Fruit fly (Drosophila melanogaster) whole organism, embryonic: Measurements from ENCODE around the gene CG15382.

Experiments
- Bdp1 ChIP-seq: fragments of 200-800 bp; sonication (Bioruptor generic); optimal IDR thresholded peaks from 3 replicates; lab custom pipeline; 2016; ENCODE audit warnings: missing biosample characterization, missing genetic modification characterization
- CG10209 ChIP-seq: fragments of 200-800 bp; sonication (Bioruptor generic); optimal IDR thresholded peaks from 3 replicates; lab custom pipeline; 2017; ENCODE audit warnings: missing biosample characterization, mild to moderate bottlenecking, missing genetic modification characterization, missing genetic modification reagents
- CG10267 ChIP-seq: fragments of 200-800 bp; sonication (Bioruptor generic); optimal IDR thresholded peaks from 2 replicates; lab custom pipeline; 2018; ENCODE audit warnings: missing biosample characterization, mild to moderate bottlenecking, missing genetic modification characterization, moderate library complexity
- CG11560 ChIP-seq: fragments of 200-800 bp; sonication (Bioruptor generic); IDR thresholded peaks from 3 replicates; pipeline ENCODE4 v1.3.6; 2022; ENCODE audit warnings: missing biosample characterization, missing genetic modification characterization
- CG12104 ChIP-seq: fragments of 200-800 bp; sonication (Bioruptor generic); optimal IDR thresholded peaks from 3 replicates; lab custom pipeline; 2016; ENCODE audit warnings: missing biosample characterization, missing genetic modification characterization
- CG13123 ChIP-seq: fragments of 200-800 bp; sonication (Bioruptor generic); optimal IDR thresholded peaks from 2 replicates; lab custom pipeline; 2016; ENCODE audit warnings: missing biosample characterization, missing genetic modification characterization
- CG15011 ChIP-seq: fragments of 200-800 bp; sonication (Bioruptor generic); optimal IDR thresholded peaks from 3 replicates; lab custom pipeline; 2018; ENCODE audit warnings: missing biosample characterization, mild to moderate bottlenecking, missing genetic modification characterization
- CG15479 ChIP-seq: fragments of 200-800 bp; sonication (Bioruptor generic); optimal IDR thresholded peaks from 3 replicates; lab custom pipeline; 2019; ENCODE audit warnings: missing biosample characterization, mild to moderate bottlenecking, missing genetic modification characterization, moderate library complexity
- CG15601 ChIP-seq: fragments of 200-800 bp; sonication (Bioruptor generic); optimal IDR thresholded peaks from 3 replicates; lab custom pipeline; 2019; ENCODE audit warnings: missing biosample characterization, mild to moderate bottlenecking, missing genetic modification characterization, moderate library complexity
- CG16863 ChIP-seq: fragments of 200-800 bp; sonication (Bioruptor generic); optimal IDR thresholded peaks from 3 replicates; lab custom pipeline; 2016; ENCODE audit warnings: missing biosample characterization, missing genetic modification characterization
- CG17612 ChIP-seq: fragments of 200-800 bp; sonication (Bioruptor generic); IDR thresholded peaks from 2 replicates; pipeline ENCODE4 v1.3.6; 2022; ENCODE audit warnings: missing biosample characterization, missing genetic modification characterization
- CG1832 ChIP-seq: fragments of 200-800 bp; sonication (Bioruptor generic); optimal IDR thresholded peaks from 2 replicates; lab custom pipeline; 2017; ENCODE audit warnings: missing biosample characterization, mild to moderate bottlenecking, missing genetic modification characterization, inconsistent platforms
- CG30020 ChIP-seq: fragments of 200-800 bp; optimal IDR thresholded peaks from 2 replicates; lab custom pipeline; 2019; ENCODE audit warnings: missing biosample characterization, mild to moderate bottlenecking, missing genetic modification characterization, moderate library complexity
- CG34376 ChIP-seq: fragments of 200-800 bp; sonication (Bioruptor generic); optimal IDR thresholded peaks from 2 replicates; lab custom pipeline; 2018; ENCODE audit warnings: missing biosample characterization, mild to moderate bottlenecking, missing genetic modification characterization
- CG4424 ChIP-seq: fragments of 200-800 bp; sonication (Bioruptor generic); optimal IDR thresholded peaks from 3 replicates; lab custom pipeline; 2016; ENCODE audit warnings: missing biosample characterization, missing genetic modification characterization
- CG9215 ChIP-seq: fragments of 200-800 bp; sonication (Bioruptor generic); IDR thresholded peaks from 2 replicates; pipeline ENCODE4 v1.3.6; 2022; ENCODE audit warnings: missing biosample characterization, missing genetic modification characterization
- Camta ChIP-seq: fragments of 200-800 bp; sonication (Bioruptor generic); optimal IDR thresholded peaks from 2 replicates; lab custom pipeline; 2016; ENCODE audit warnings: missing biosample characterization, missing genetic modification characterization
- D19A ChIP-seq: fragments of 200-800 bp; optimal IDR thresholded peaks from 3 replicates; lab custom pipeline; 2019; ENCODE audit warnings: missing biosample characterization, mild to moderate bottlenecking, missing genetic modification characterization, moderate library complexity
- Deaf1 ChIP-seq: fragments of 200-800 bp; optimal IDR thresholded peaks from 3 replicates; lab custom pipeline; 2019; ENCODE audit warnings: missing biosample characterization, mild to moderate bottlenecking, missing genetic modification characterization, moderate library complexity
- Dfd ChIP-seq, 2 experiments: fragments of >200 bp; optimal IDR thresholded peaks; 2 replicates each; lab custom pipeline; 2017; ENCODE audit warnings: missing biosample characterization in 2 of 2, missing genetic modification characterization in 2 of 2
- Drgx ChIP-seq: fragments of 200-800 bp; sonication (Bioruptor generic); IDR thresholded peaks from 2 replicates; pipeline ENCODE4 v1.3.6; 2022; ENCODE audit warnings: missing biosample characterization, missing genetic modification characterization
- Ets97D ChIP-seq: fragments of 200-800 bp; sonication (Bioruptor generic); optimal IDR thresholded peaks from 3 replicates; lab custom pipeline; 2016; ENCODE audit warnings: missing biosample characterization, missing genetic modification characterization
- Fer3 ChIP-seq: fragments of 200-800 bp; sonication (Bioruptor generic); optimal IDR thresholded peaks from 2 replicates; lab custom pipeline; 2018; ENCODE audit warnings: missing biosample characterization, mild to moderate bottlenecking, missing genetic modification characterization, moderate library complexity
- GATAe ChIP-seq: fragments of 200-800 bp; sonication (Bioruptor generic); conservative IDR thresholded peaks from 2 replicates; pipeline ENCODE4 v1.3.6; 2022; ENCODE audit warnings: missing biosample characterization, missing genetic modification characterization
- HLH4C ChIP-seq: fragments of 200-800 bp; sonication (Bioruptor generic); IDR thresholded peaks from 3 replicates; pipeline ENCODE4 v1.3.6; 2022; ENCODE audit warnings: missing biosample characterization, missing genetic modification characterization; ENCODE audit not compliant: partially characterized antibody
- Hand ChIP-seq: fragments of 200-800 bp; sonication (Bioruptor generic); optimal IDR thresholded peaks from 2 replicates; lab custom pipeline; 2017; ENCODE audit warnings: mild to moderate bottlenecking, missing biosample characterization, missing genetic modification reagents, missing genetic modification characterization
- HmgZ ChIP-seq: fragments of 200-800 bp; sonication (Bioruptor generic); optimal IDR thresholded peaks from 2 replicates; lab custom pipeline; 2018; ENCODE audit warnings: missing biosample characterization, mild to moderate bottlenecking, missing genetic modification characterization
- Hr78 ChIP-seq, 2 experiments: fragments of 200-800 bp in 1 of 2; fragments of >200 bp in 1 of 2; sonication (Bioruptor generic) in 1 of 2; optimal IDR thresholded peaks; 2 replicates each; lab custom pipeline; 2017 to 2019; ENCODE audit warnings: missing biosample characterization in 2 of 2, missing genetic modification characterization in 2 of 2, mild to moderate bottlenecking in 1 of 2, moderate library complexity in 1 of 2
- Lim3 ChIP-seq: fragments of 200-800 bp; sonication (Bioruptor generic); IDR thresholded peaks from 2 replicates; pipeline ENCODE4 v1.3.6; 2022; ENCODE audit warnings: missing biosample characterization, missing genetic modification characterization
- NC2β ChIP-seq: fragments of 200-800 bp; sonication (Bioruptor generic); optimal IDR thresholded peaks from 2 replicates; lab custom pipeline; 2016; ENCODE audit warnings: missing biosample characterization, missing genetic modification characterization
- Neu2 ChIP-seq: fragments of 200-800 bp; sonication (Bioruptor generic); optimal IDR thresholded peaks from 3 replicates; lab custom pipeline; 2016; ENCODE audit warnings: missing biosample characterization, missing genetic modification characterization, borderline replicate concordance
- Pdp1 ChIP-seq, 2 experiments: fragments of 200-800 bp; sonication (Bioruptor generic); optimal IDR thresholded peaks; 3 replicates each; lab custom pipeline; 2016; ENCODE audit warnings: missing biosample characterization in 2 of 2, missing genetic modification characterization in 2 of 2, mild to moderate bottlenecking in 1 of 2, moderate library complexity in 1 of 2
- al ChIP-seq: fragments of 200-800 bp; sonication (Bioruptor generic); IDR thresholded peaks from 2 replicates; pipeline ENCODE4 v1.3.6; 2022; ENCODE audit warnings: missing biosample characterization, missing genetic modification characterization
- bowl ChIP-seq: fragments of 200-800 bp; sonication (Bioruptor generic); IDR thresholded peaks from 2 replicates; pipeline ENCODE4 v1.3.6; 2022; ENCODE audit warnings: missing biosample characterization, missing genetic modification characterization
- chif ChIP-seq, 2 experiments: fragments of 200-800 bp; sonication (Bioruptor generic); optimal IDR thresholded peaks; 3 replicates each; lab custom pipeline; 2016; ENCODE audit warnings: missing biosample characterization in 2 of 2, missing genetic modification characterization in 2 of 2
- da ChIP-seq: fragments of 200-800 bp; sonication (Bioruptor generic); optimal IDR thresholded peaks from 2 replicates; lab custom pipeline; 2016; ENCODE audit warnings: missing biosample characterization, missing genetic modification characterization
- exex ChIP-seq: fragments of 200-800 bp; sonication (Bioruptor generic); optimal IDR thresholded peaks from 4 replicates; lab custom pipeline; 2018; ENCODE audit warnings: missing biosample characterization, mild to moderate bottlenecking, missing genetic modification characterization, moderate library complexity
- fru ChIP-seq: fragments of >200 bp; optimal IDR thresholded peaks from 2 replicates; lab custom pipeline; 2017
- hb ChIP-seq: fragments of 200-800 bp; sonication (Bioruptor generic); IDR thresholded peaks from 3 replicates; pipeline ENCODE4 v1.3.6; 2022; ENCODE audit warnings: missing biosample characterization, missing genetic modification characterization; ENCODE audit not compliant: partially characterized antibody
- hkb ChIP-seq, 2 experiments: fragments of 200-800 bp in 1 of 2; fragments of >200 bp in 1 of 2; sonication (Bioruptor generic) in 1 of 2; IDR thresholded peaks in 1 of 2; optimal IDR thresholded peaks in 1 of 2; 2 replicates each; pipeline versions ENCODE4 v1.3.6 to Lab custom; 2017 to 2022; ENCODE audit warnings: missing biosample characterization in 1 of 2, missing genetic modification characterization in 1 of 2
- ind ChIP-seq: fragments of 200-800 bp; sonication (Bioruptor generic); optimal IDR thresholded peaks from 3 replicates; lab custom pipeline; 2016; ENCODE audit warnings: missing biosample characterization, missing genetic modification characterization
- repo ChIP-seq: fragments of 200-800 bp; sonication (Bioruptor generic); optimal IDR thresholded peaks from 2 replicates; lab custom pipeline; 2016; ENCODE audit warnings: missing biosample characterization, missing genetic modification characterization
- rib ChIP-seq: fragments of 200-800 bp; sonication (Bioruptor generic); IDR thresholded peaks from 2 replicates; pipeline ENCODE4 v1.3.6; 2022; ENCODE audit warnings: missing biosample characterization, missing genetic modification characterization
- sens ChIP-seq: fragments of 200-800 bp; sonication (Bioruptor generic); peaks from one replicate; lab custom pipeline; 2016; ENCODE audit warnings: missing biosample characterization, missing genetic modification characterization
- tap ChIP-seq: fragments of 200-800 bp; optimal IDR thresholded peaks from 3 replicates; lab custom pipeline; 2019; ENCODE audit warnings: missing biosample characterization, mild to moderate bottlenecking, missing genetic modification characterization, moderate library complexity
- tgo ChIP-seq: fragments of 200-800 bp; sonication (Bioruptor generic); IDR thresholded peaks from 3 replicates; pipeline ENCODE4 v1.3.6; 2022; ENCODE audit warnings: missing biosample characterization, missing genetic modification characterization
- tio ChIP-seq: fragments of 200-800 bp; sonication (Bioruptor generic); optimal IDR thresholded peaks from 2 replicates; lab custom pipeline; 2017; ENCODE audit warnings: missing biosample characterization, missing genetic modification characterization, inconsistent platforms
- trem ChIP-seq: fragments of 200-800 bp; optimal IDR thresholded peaks from 3 replicates; lab custom pipeline; 2019; ENCODE audit warnings: missing biosample characterization, mild to moderate bottlenecking, missing genetic modification characterization, moderate library complexity
- unpg ChIP-seq: fragments of 200-800 bp; sonication (Bioruptor generic); optimal IDR thresholded peaks from 3 replicates; lab custom pipeline; 2018; ENCODE audit warnings: missing biosample characterization, mild to moderate bottlenecking, missing genetic modification characterization, moderate library complexity

Gene CG15382

dm6 chr2L:2196590-2197474 lies 41.3 kb downstream of the CG15382 start (continued):
- no peak for TF ChIP-seq Lim3 (GFP tag; lab: Robert Waterston, UW)
- TF ChIP-seq GATAe (GFP tag; lab: Robert Waterston, UW), result no peak
- no peak for TF ChIP-seq Dfd (GFP tag; optimal IDR thresholded peaks at IDR 0.05; lab: Kevin White, UChicago)
- no peak for TF ChIP-seq CG30020 (tag; lab: Kevin White, UChicago)
- peak; percentile 86 for TF ChIP-seq HmgZ (tag; lab: Kevin White, UChicago)
- no peak for TF ChIP-seq repo (GFP tag; lab: Kevin White, UChicago)
- no peak for TF ChIP-seq al
- TF ChIP-seq fru (lab: Kevin White, UChicago), result peak; percentile 10
- TF ChIP-seq CG34376, result peak; percentile 98
- TF ChIP-seq rib, result no peak
- TF ChIP-seq CG15601 (tag; lab: Kevin White, UChicago), result peak; percentile 64
- TF ChIP-seq CG4424, result peak; percentile 65
- peak; percentile 9 to 10 for TF ChIP-seq chif (GFP tag; optimal IDR thresholded peaks at IDR 0.05; lab: Kevin White, UChicago)
- TF ChIP-seq CG17612, result no peak
- TF ChIP-seq Hand, result peak; percentile 61
- TF ChIP-seq tio (GFP tag; lab: Kevin White, UChicago), result peak; percentile 24
- peak; percentile 17 for TF ChIP-seq trem (tag; lab: Kevin White, UChicago)
- TF ChIP-seq da (GFP tag; lab: Kevin White, UChicago), result peak; percentile 10
- no peak for TF ChIP-seq bowl (GFP tag; lab: Robert Waterston, UW)
- no peak for TF ChIP-seq Camta (GFP tag; lab: Kevin White, UChicago)
- TF ChIP-seq Ets97D (GFP tag; lab: Kevin White, UChicago), result no peak
- peak; percentile 19 for TF ChIP-seq hkb (optimal IDR thresholded peaks at IDR 0.05; lab: Kevin White, UChicago)
- TF ChIP-seq hkb (GFP tag; IDR thresholded peaks at IDR 0.05; lab: Robert Waterston, UW), result no peak
- TF ChIP-seq hb, result no peak
- TF ChIP-seq Neu2 (GFP tag; lab: Kevin White, UChicago), result no peak
- peak; percentile 13 for TF ChIP-seq ind (GFP tag; lab: Kevin White, UChicago)
- TF ChIP-seq tap (tag; lab: Kevin White, UChicago), result no peak
- no peak for TF ChIP-seq CG12104 (GFP tag; lab: Kevin White, UChicago)
- peak; percentile 97 for TF ChIP-seq CG1832
- peak; percentile 61 for TF ChIP-seq D19A (tag; lab: Kevin White, UChicago)
- no peak for TF ChIP-seq CG9215 (GFP tag; lab: Robert Waterston, UW)
- TF ChIP-seq CG15011, result peak; percentile 53
- peak; percentile 1 for TF ChIP-seq CG13123
- peak; percentile 23 for TF ChIP-seq CG10267 (tag; lab: Kevin White, UChicago)
- TF ChIP-seq HLH4C (GFP tag; lab: Robert Waterston, UW), result no peak
- TF ChIP-seq CG10209 (GFP tag; lab: Kevin White, UChicago), result peak; percentile 69
- TF ChIP-seq Fer3, result peak; percentile 52
- peak; percentile 86 for TF ChIP-seq sens (GFP tag; lab: Kevin White, UChicago)
- no peak for TF ChIP-seq NC2β
- TF ChIP-seq unpg (GFP tag; lab: Kevin White, UChicago), result peak; percentile 34
- TF ChIP-seq exex (tag; lab: Kevin White, UChicago), result peak; percentile 64
- TF ChIP-seq Hr78 (GFP tag; optimal IDR thresholded peaks at IDR 0.05; lab: Kevin White, UChicago), result peak in 1 of 2 experiments; percentile 100
- peak; percentile 28 for TF ChIP-seq Bdp1 (GFP tag; lab: Kevin White, UChicago)
- peak; percentile 14 for TF ChIP-seq CG16863 (GFP tag; lab: Kevin White, UChicago)
- TF ChIP-seq CG15479 (GFP tag; lab: Kevin White, UChicago), result peak; percentile 87
- no peak for TF ChIP-seq Drgx (GFP tag; lab: Robert Waterston, UW)
- TF ChIP-seq Deaf1 (tag; lab: Kevin White, UChicago), result peak; percentile 92
- peak in 1 of 2 experiments; percentile 81 for TF ChIP-seq Pdp1 (GFP tag; optimal IDR thresholded peaks at IDR 0.05; lab: Kevin White, UChicago)
- TF ChIP-seq CG11560 (tag; lab: Robert Waterston, UW), result no peak
- no peak for TF ChIP-seq tgo (GFP tag; lab: Robert Waterston, UW)
